Worm (Caenorhabditis elegans) whole organism, L4 larva: ENCODE data around the gene srx-95.
A peak's percentile ranks its signal among the peaks of the same experiment; 100 is the strongest.

Experiments
- D1046.2 ChIP-seq: fragments of 200-800 bp; sonication (Bioruptor generic); IDR thresholded peaks from 2 replicates; pipeline ENCODE4 v1.3.6; 2022; ENCODE audit warnings: missing genetic modification characterization, missing compliant biosample characterization
- F10B5.3 ChIP-seq: sonication (generic microtip); optimal IDR thresholded peaks from 2 replicates; lab custom pipeline; 2016; ENCODE audit warnings: mild to moderate bottlenecking, missing genetic modification characterization, missing compliant biosample characterization
- T26A8.4 ChIP-seq: fragments of 200-800 bp; sonication (Bioruptor generic); IDR thresholded peaks from 2 replicates; pipeline ENCODE4 v1.3.6; 2022; ENCODE audit warnings: missing genetic modification characterization, missing compliant biosample characterization
- Y105C5A.15 ChIP-seq: fragments of 200-800 bp; sonication (Bioruptor generic); IDR thresholded peaks from 2 replicates; pipeline ENCODE4 v1.3.6; 2022; ENCODE audit warnings: missing genetic modification characterization, missing compliant biosample characterization
- Y48G9A.11 ChIP-seq: fragments of 200-800 bp; sonication (Bioruptor generic); IDR thresholded peaks from 2 replicates; pipeline ENCODE4 v1.3.6; 2022; ENCODE audit warnings: missing genetic modification reagents, missing genetic modification characterization, missing compliant biosample characterization
- ZK546.5 ChIP-seq, 2 experiments: sonication (generic microtip); optimal IDR thresholded peaks; 2 replicates each; lab custom pipeline; 2017; ENCODE audit warnings: missing biosample characterization in 2 of 2, missing genetic modification characterization in 2 of 2
- ceh-20 ChIP-seq: fragments of 200-800 bp; sonication (Bioruptor generic); IDR thresholded peaks from 2 replicates; pipeline ENCODE4 v1.3.6; 2022; ENCODE audit warnings: missing genetic modification reagents, missing genetic modification characterization, missing compliant biosample characterization
- ceh-62 ChIP-seq: sonication (generic microtip); optimal IDR thresholded peaks from 2 replicates; lab custom pipeline; 2017; ENCODE audit warnings: missing biosample characterization, missing genetic modification characterization
- ctbp-1 ChIP-seq: fragments of 200-800 bp; sonication (Bioruptor generic); IDR thresholded peaks from 2 replicates; pipeline ENCODE4 v1.3.6; 2022; ENCODE audit warnings: missing genetic modification reagents, missing genetic modification characterization, missing compliant biosample characterization
- daf-12 ChIP-seq: fragments of 150-350 bp; optimal IDR thresholded peaks from 2 replicates; lab custom pipeline; 2014; ENCODE audit warnings: missing biosample characterization, missing genetic modification reagents, missing genetic modification characterization
- daf-8 ChIP-seq: fragments of 200-800 bp; sonication (Bioruptor generic); IDR thresholded peaks from 2 replicates; pipeline ENCODE4 v1.3.6; 2022; ENCODE audit warnings: missing genetic modification characterization, missing compliant biosample characterization
- dmd-6 ChIP-seq: fragments of 200-800 bp; sonication (Bioruptor generic); IDR thresholded peaks from 2 replicates; pipeline ENCODE4 v1.3.6; 2022; ENCODE audit warnings: missing genetic modification reagents, missing genetic modification characterization, missing compliant biosample characterization
- dmd-8 ChIP-seq: fragments of 200-800 bp; sonication (Bioruptor generic); IDR thresholded peaks from 2 replicates; pipeline ENCODE4 v1.3.6; 2022; ENCODE audit warnings: missing genetic modification characterization, missing compliant biosample characterization
- dmd-9 ChIP-seq: fragments of 200-800 bp; sonication (Bioruptor generic); IDR thresholded peaks from 2 replicates; pipeline ENCODE4 v1.3.6; 2022; ENCODE audit warnings: missing genetic modification reagents, missing genetic modification characterization, missing compliant biosample characterization
- dpl-1 ChIP-seq: fragments of 150-350 bp; optimal IDR thresholded peaks from 2 replicates; lab custom pipeline; 2014; ENCODE audit warnings: missing biosample characterization, missing genetic modification reagents, missing genetic modification characterization
- duxl-1 ChIP-seq: sonication (generic microtip); optimal IDR thresholded peaks from 2 replicates; lab custom pipeline; 2016; ENCODE audit warnings: mild to moderate bottlenecking, missing genetic modification characterization, moderate library complexity, missing compliant biosample characterization; ENCODE audit not compliant: poor library complexity
- dve-1 ChIP-seq: sonication (generic microtip); optimal IDR thresholded peaks from 2 replicates; lab custom pipeline; 2017; ENCODE audit warnings: antibody characterized with exemption, mild to moderate bottlenecking, missing genetic modification characterization, missing compliant biosample characterization; ENCODE audit not compliant: insufficient read depth
- egl-27 ChIP-seq: sonication (generic microtip); optimal IDR thresholded peaks from 3 replicates; lab custom pipeline; 2017; ENCODE audit warnings: missing biosample characterization, missing genetic modification reagents, missing genetic modification characterization
- hlh-30 ChIP-seq: sonication (generic microtip); optimal IDR thresholded peaks from 2 replicates; lab custom pipeline; 2017; ENCODE audit warnings: antibody characterized with exemption, mild to moderate bottlenecking, missing genetic modification characterization, missing compliant biosample characterization; ENCODE audit not compliant: insufficient read depth
- lin-1 ChIP-seq: fragments of 200-800 bp; sonication (Bioruptor generic); IDR thresholded peaks from 2 replicates; pipeline ENCODE4 v1.3.6; 2022; ENCODE audit warnings: missing genetic modification reagents, missing genetic modification characterization, missing compliant biosample characterization
- lin-29 ChIP-seq: fragments of 200-800 bp; sonication (Bioruptor generic); IDR thresholded peaks from 2 replicates; pipeline ENCODE4 v1.3.6; 2022; ENCODE audit warnings: missing genetic modification reagents, missing genetic modification characterization, missing compliant biosample characterization
- lin-38 ChIP-seq: fragments of 200-800 bp; sonication (Bioruptor generic); IDR thresholded peaks from 2 replicates; pipeline ENCODE4 v1.3.6; 2022; ENCODE audit warnings: missing genetic modification reagents, missing genetic modification characterization, missing compliant biosample characterization
- lin-39 ChIP-seq: fragments of 150-350 bp; optimal IDR thresholded peaks from 2 replicates; lab custom pipeline; 2014; ENCODE audit warnings: missing biosample characterization, missing genetic modification reagents, missing genetic modification characterization
- madf-5 ChIP-seq, 2 experiments: fragments of 200-800 bp; sonication (Bioruptor generic); IDR thresholded peaks; 2 replicates each; pipeline ENCODE4 v1.3.6; 2022; ENCODE audit warnings: missing compliant biosample characterization in 2 of 2, missing genetic modification characterization in 2 of 2
- mep-1 ChIP-seq: fragments of 150-350 bp; sonication (generic microtip); optimal IDR thresholded peaks from 3 replicates; lab custom pipeline; 2014; ENCODE audit warnings: missing biosample characterization, missing genetic modification characterization
- mxl-2 ChIP-seq: fragments of 200-800 bp; sonication (Bioruptor generic); conservative IDR thresholded peaks from 2 replicates; pipeline ENCODE4 v1.3.6; 2022; ENCODE audit warnings: missing genetic modification reagents, missing genetic modification characterization, missing compliant biosample characterization
- mxl-3 ChIP-seq: fragments of 200-800 bp; sonication (Bioruptor generic); optimal IDR thresholded peaks from 2 replicates; lab custom pipeline; 2018; ENCODE audit warnings: mild to moderate bottlenecking, missing genetic modification characterization, missing compliant biosample characterization
- nhr-102 ChIP-seq: sonication (generic microtip); optimal IDR thresholded peaks from 2 replicates; lab custom pipeline; 2016; ENCODE audit warnings: mild to moderate bottlenecking, missing genetic modification characterization, moderate library complexity, missing compliant biosample characterization
- nhr-42 ChIP-seq: fragments of 200-800 bp; sonication (Bioruptor generic); IDR thresholded peaks from 2 replicates; pipeline ENCODE4 v1.3.6; 2022; ENCODE audit warnings: missing genetic modification characterization, missing compliant biosample characterization
- nhr-48 ChIP-seq: sonication (generic microtip); optimal IDR thresholded peaks from 2 replicates; lab custom pipeline; 2016; ENCODE audit warnings: mild to moderate bottlenecking, missing genetic modification characterization, missing compliant biosample characterization
- pha-4 ChIP-seq, 2 experiments: fragments of 150-350 bp in 1 of 2; fragments of 200-800 bp in 1 of 2; sonication (Bioruptor generic) in 1 of 2; IDR thresholded peaks in 1 of 2; optimal IDR thresholded peaks in 1 of 2; 2 replicates each; pipeline versions ENCODE4 v1.3.6 to Lab custom; 2014 to 2022; ENCODE audit warnings: missing genetic modification characterization in 2 of 2, missing genetic modification reagents in 2 of 2, missing biosample characterization in 1 of 2, missing compliant biosample characterization in 1 of 2
- saeg-2 ChIP-seq: fragments of 200-800 bp; sonication (Bioruptor generic); IDR thresholded peaks from 2 replicates; pipeline ENCODE4 v1.3.6; 2022; ENCODE audit warnings: missing genetic modification reagents, missing genetic modification characterization, missing compliant biosample characterization
- sdz-12 ChIP-seq: fragments of 200-800 bp; sonication (Bioruptor generic); optimal IDR thresholded peaks from 2 replicates; lab custom pipeline; 2018; ENCODE audit warnings: mild to moderate bottlenecking, missing genetic modification characterization, missing compliant biosample characterization
- snpc-1.2 ChIP-seq: fragments of 200-800 bp; sonication (Bioruptor generic); IDR thresholded peaks from 2 replicates; pipeline ENCODE4 v1.3.6; 2022; ENCODE audit warnings: missing genetic modification reagents, missing genetic modification characterization, missing compliant biosample characterization
- unc-130 ChIP-seq: sonication (generic microtip); optimal IDR thresholded peaks from 2 replicates; lab custom pipeline; 2016; ENCODE audit warnings: missing genetic modification reagents, missing genetic modification characterization, missing compliant biosample characterization
- unc-62 ChIP-seq, 3 experiments: fragments of 150-350 bp in 1 of 3; sonication (generic microtip); optimal IDR thresholded peaks in 2 of 3; peaks in 1 of 3; 1 replicate in 1 of 3; 2 replicates in 2 of 3; lab custom pipeline; 2014 to 2017; ENCODE audit warnings: missing biosample characterization in 3 of 3, missing genetic modification characterization in 3 of 3, missing genetic modification reagents in 3 of 3, missing genotype in 1 of 3
- vab-7 ChIP-seq: fragments of 200-800 bp; sonication (Bioruptor generic); IDR thresholded peaks from 2 replicates; pipeline ENCODE4 v1.3.6; 2022; ENCODE audit warnings: missing genetic modification reagents, missing genetic modification characterization, missing compliant biosample characterization
- zip-11 ChIP-seq: fragments of 200-800 bp; sonication (Bioruptor generic); IDR thresholded peaks from 2 replicates; pipeline ENCODE4 v1.3.6; 2022; ENCODE audit warnings: missing genetic modification characterization, missing compliant biosample characterization
- ztf-11 ChIP-seq: fragments of 150-350 bp; optimal IDR thresholded peaks from 2 replicates; lab custom pipeline; 2014; ENCODE audit warnings: missing biosample characterization, missing genetic modification characterization

Gene srx-95

DNA sequence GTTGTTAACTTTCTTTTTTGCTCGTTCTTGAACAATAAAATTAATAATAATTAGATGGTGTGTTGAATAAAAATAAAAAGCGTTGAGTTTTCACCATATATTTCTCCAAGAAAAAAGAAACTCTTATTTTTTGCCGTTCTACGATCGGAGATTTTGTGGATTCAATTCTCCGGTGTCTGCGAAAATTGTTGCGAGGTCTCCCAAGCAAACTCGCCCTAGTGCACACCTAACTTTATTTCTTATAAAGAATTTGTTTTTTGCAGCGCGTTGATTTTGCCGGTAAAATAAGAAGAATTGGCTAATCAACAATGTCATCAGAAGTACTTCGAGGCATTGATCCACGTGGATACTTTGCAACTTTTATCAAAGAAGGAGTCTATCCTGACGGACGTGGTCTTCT is 13.1 kb downstream of the srx-95 start, which contains the start of gene exos-8 (continued):
- no peak for TF ChIP-seq D1046.2 (GFP tag; lab: Robert Waterston, UW)
- peak; percentile 95 for TF ChIP-seq unc-130 (GFP tag; lab: Kevin White, UChicago)
- TF ChIP-seq nhr-102 = no peak
- no peak for TF ChIP-seq ceh-20 (GFP tag; lab: Robert Waterston, UW)
- TF ChIP-seq Y48G9A.11 (GFP tag; lab: Robert Waterston, UW) = no peak
- TF ChIP-seq snpc-1.2 (GFP tag; lab: Robert Waterston, UW) = no peak
- no peak for TF ChIP-seq lin-1
- no peak for TF ChIP-seq ztf-11 (tag; lab: Kevin White, UChicago)
- TF ChIP-seq dpl-1 = peak; percentile 55
- no peak for TF ChIP-seq hlh-30 (tag; lab: Kevin White, UChicago)
- TF ChIP-seq egl-27 = no peak
- TF ChIP-seq lin-38 (GFP tag; lab: Robert Waterston, UW) = peak; percentile 96
- TF ChIP-seq madf-5 (GFP tag; IDR thresholded peaks at IDR 0.05; lab: Robert Waterston, UW) = no peak
- TF ChIP-seq dve-1 = no peak
- TF ChIP-seq F10B5.3 (tag; lab: Kevin White, UChicago) = no peak
- no peak for TF ChIP-seq nhr-42
- TF ChIP-seq ceh-62 (tag; lab: Kevin White, UChicago) = no peak
- no peak for TF ChIP-seq ZK546.5 (tag; optimal IDR thresholded peaks at IDR 0.05; lab: Kevin White, UChicago)
- no peak; the same call in 1 of the 2 replicates for TF ChIP-seq dmd-6
- TF ChIP-seq unc-62 (GFP tag; optimal IDR thresholded peaks at IDR 0.05 in 1 of 2; lab: Kevin White, UChicago) = peak in 1 of 2 experiments; percentile 32
- no peak for TF ChIP-seq unc-62 (tag; optimal IDR thresholded peaks at IDR 0.05; lab: Kevin White, UChicago)
- TF ChIP-seq T26A8.4 (GFP tag; lab: Robert Waterston, UW) = no peak
- no peak for TF ChIP-seq nhr-48 (tag; lab: Kevin White, UChicago)
- TF ChIP-seq mxl-3 (GFP tag; lab: Kevin White, UChicago) = peak; percentile 59
- no peak for TF ChIP-seq lin-29
- no peak for TF ChIP-seq daf-8 (GFP tag; lab: Robert Waterston, UW)
- TF ChIP-seq, all 104 proteins: peak for 18

ce11 chrII:6736604-6737003 is 18.0 kb downstream of the srx-95 start, which contains the start of gene T14B4.1:
Gene T14B4.1 (plus strand): TSS chrII:6736904.
- TF ChIP-seq vab-7 (GFP tag; lab: Robert Waterston, UW) (no peak), daf-12 (tag; lab: Kevin White, UChicago) (no peak), mxl-2 (no peak), ZK546.5 (tag; optimal IDR thresholded peaks at IDR 0.05; lab: Kevin White, UChicago) (no peak), sdz-12 (GFP tag; lab: Kevin White, UChicago) (no peak), pha-4 (GFP tag; IDR thresholded peaks at IDR 0.05; lab: Robert Waterston, UW) (no peak), pha-4 (tag; optimal IDR thresholded peaks at IDR 0.05; lab: Kevin White, UChicago) (no peak), lin-38 (GFP tag; lab: Robert Waterston, UW) (no peak; the same call in 1 of the 2 replicates), dmd-8 (no peak), lin-1 (no peak), zip-11 (GFP tag; lab: Robert Waterston, UW) (no peak), unc-62 (GFP tag; optimal IDR thresholded peaks at IDR 0.05 in 1 of 2; lab: Kevin White, UChicago) (no peak), unc-62 (tag; optimal IDR thresholded peaks at IDR 0.05; lab: Kevin White, UChicago) (no peak), mep-1 (tag; lab: Kevin White, UChicago) (no peak), dmd-9 (GFP tag; lab: Robert Waterston, UW) (no peak), ctbp-1 (GFP tag; lab: Robert Waterston, UW) (no peak), Y48G9A.11 (GFP tag; lab: Robert Waterston, UW) (no peak), Y105C5A.15 (GFP tag; lab: Robert Waterston, UW) (no peak), lin-39 (tag; lab: Kevin White, UChicago) (no peak), saeg-2 (GFP tag; lab: Robert Waterston, UW) (no peak), duxl-1 (no peak)
